Worm (Caenorhabditis elegans) whole organism, mixed stage, embryonic: ENCODE measurements around the gene srab-22.

ENCODE experiments used
- M03D4.4 ChIP-seq: sonication (generic microtip); optimal IDR thresholded peaks from 2 replicates; lab custom pipeline; 2017; ENCODE audit warnings: mild to moderate bottlenecking, missing genetic modification characterization, missing compliant biosample characterization
- ceh-39 ChIP-seq: fragments of 150-350 bp; optimal IDR thresholded peaks from 2 replicates; lab custom pipeline; 2014; ENCODE audit warnings: missing biosample characterization, missing genetic modification characterization
- ceh-43 ChIP-seq: fragments of 200-800 bp; sonication (Bioruptor generic); optimal IDR thresholded peaks from 2 replicates; lab custom pipeline; 2018; ENCODE audit warnings: mild to moderate bottlenecking, missing genetic modification characterization, moderate library complexity, missing compliant biosample characterization
- ceh-83 ChIP-seq: fragments of 200-800 bp; sonication (Bioruptor generic); optimal IDR thresholded peaks from 2 replicates; lab custom pipeline; 2018; ENCODE audit warnings: mild to moderate bottlenecking, missing genetic modification characterization, missing compliant biosample characterization
- drap-1 ChIP-seq: fragments of 200-800 bp; sonication (Bioruptor generic); optimal IDR thresholded peaks from 3 replicates; lab custom pipeline; 2018; ENCODE audit warnings: mild to moderate bottlenecking, missing genetic modification characterization, missing compliant biosample characterization
- elt-1 ChIP-seq: sonication (generic microtip); optimal IDR thresholded peaks from 2 replicates; lab custom pipeline; 2017; ENCODE audit warnings: missing genetic modification characterization, mild to moderate bottlenecking, missing compliant biosample characterization, antibody characterized with exemption, moderate library complexity, borderline replicate concordance; ENCODE audit not compliant: insufficient read depth
- elt-3 ChIP-seq: fragments of 150-350 bp; optimal IDR thresholded peaks from 2 replicates; lab custom pipeline; 2014; ENCODE audit warnings: missing biosample characterization, missing genetic modification characterization
- flh-1 ChIP-seq: fragments of 200-800 bp; sonication (Bioruptor generic); optimal IDR thresholded peaks from 2 replicates; lab custom pipeline; 2018; ENCODE audit warnings: mild to moderate bottlenecking, missing genetic modification characterization, moderate library complexity, missing compliant biosample characterization
- lin-32 ChIP-seq: fragments of 200-800 bp; sonication (Bioruptor generic); optimal IDR thresholded peaks from 2 replicates; lab custom pipeline; 2018; ENCODE audit warnings: mild to moderate bottlenecking, missing genetic modification characterization, missing compliant biosample characterization
- mep-1 ChIP-seq: fragments of 150-350 bp; optimal IDR thresholded peaks from 2 replicates; lab custom pipeline; 2017; ENCODE audit warnings: missing biosample characterization, missing genetic modification reagents, missing genetic modification characterization, inconsistent platforms
- nhr-12 ChIP-seq: fragments of 150-350 bp; optimal IDR thresholded peaks from 2 replicates; lab custom pipeline; 2014; ENCODE audit warnings: missing biosample characterization, missing genetic modification characterization
- sem-2 ChIP-seq: fragments of 200-800 bp; sonication (Bioruptor generic); optimal IDR thresholded peaks from 2 replicates; lab custom pipeline; 2018; ENCODE audit warnings: mild to moderate bottlenecking, missing genetic modification characterization, missing compliant biosample characterization
- zip-8 ChIP-seq: fragments of 150-350 bp; optimal IDR thresholded peaks from 2 replicates; lab custom pipeline; 2014; ENCODE audit warnings: missing biosample characterization, missing genetic modification characterization

The srab-22 gene

DNA sequence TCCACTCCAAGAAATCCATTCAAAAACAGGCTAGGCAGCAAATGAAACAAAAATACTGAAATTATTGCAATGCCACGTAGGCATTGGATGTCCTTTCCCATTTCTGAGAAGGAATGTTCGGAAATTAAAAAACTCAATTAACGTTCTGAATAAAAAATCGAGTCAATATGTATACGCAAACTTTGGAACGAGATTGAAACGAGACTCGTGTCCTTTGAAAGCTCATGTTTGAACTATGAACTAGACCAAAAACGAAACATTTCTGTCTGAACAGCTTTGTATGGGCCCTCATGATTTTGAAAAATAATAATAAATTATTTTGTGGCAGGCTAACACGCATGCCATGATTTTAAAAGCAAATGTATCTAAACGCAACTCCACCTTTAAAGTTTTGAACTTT lies 48.8 kb downstream of the srab-22 start, which contains the start of gene oac-2:
TSS of gene oac-2 (minus strand) at position 101 of the 400 bp plus-strand sequence.
- TF ChIP-seq mep-1 (tag; lab: Kevin White, UChicago) (no peak), elt-1 (no peak), ceh-83 (GFP tag; lab: Kevin White, UChicago) (no peak), nhr-12 (no peak), ceh-43 (no peak), sem-2 (GFP tag; lab: Kevin White, UChicago) (no peak), lin-32 (GFP tag; lab: Kevin White, UChicago) (no peak), zip-8 (tag; lab: Kevin White, UChicago) (no peak), M03D4.4 (tag; lab: Kevin White, UChicago) (no peak), ceh-39 (tag; lab: Kevin White, UChicago) (no peak), drap-1 (GFP tag; lab: Kevin White, UChicago) (no peak), flh-1 (GFP tag; lab: Kevin White, UChicago) (no peak), elt-3 (no peak)

DNA sequence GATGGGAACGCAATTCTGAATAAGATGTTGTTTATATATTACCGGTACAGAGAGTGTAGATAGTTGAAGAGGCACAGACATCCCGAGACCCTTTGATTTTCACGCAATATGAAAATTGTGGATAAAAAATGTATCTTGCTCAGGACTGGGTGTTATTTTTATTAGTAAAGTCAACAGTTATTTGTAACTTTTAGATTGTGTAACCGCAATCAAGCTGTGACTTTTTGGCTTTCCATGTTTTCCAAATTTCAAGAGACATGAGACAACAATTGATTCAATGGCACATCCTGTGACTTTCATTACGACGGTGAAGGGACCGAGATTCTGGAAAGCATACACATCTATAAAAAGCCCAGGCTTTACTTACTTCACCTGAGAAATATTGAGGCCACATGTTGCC lies 50.1 kb downstream of the srab-22 start:
- no peak for TF ChIP-seq ceh-83 (GFP tag; lab: Kevin White, UChicago)
